Worm (Caenorhabditis elegans): ENCODE measurements around the gene atg-4.2.
A peak's percentile ranks its signal among the peaks of the same experiment; 100 is the strongest.

atg-4.2 gene

ce11 chrIV:11673543-11673942 lies 5.7 kb downstream of the atg-4.2 start, which contains the start of gene inx-8:
Gene inx-8, plus strand, starts transcription at chrIV:11673843.
- TF ChIP-seq elt-1 (tag; optimal IDR thresholded peaks at IDR 0.05; ENCODE audit: borderline replicate concordance, insufficient read depth), result no peak
- no peak for TF ChIP-seq nhr-2 (tag; optimal IDR thresholded peaks at IDR 0.05)
- no peak for TF ChIP-seq zip-8 (tag; optimal IDR thresholded peaks at IDR 0.05)
- TF ChIP-seq ceh-43 (GFP tag; optimal IDR thresholded peaks at IDR 0.05), result no peak
- TF ChIP-seq mls-2 (tag; optimal IDR thresholded peaks at IDR 0.05), result no peak
- no peak for TF ChIP-seq drap-1 (GFP tag; optimal IDR thresholded peaks at IDR 0.05)
- no peak for TF ChIP-seq mep-1 (tag; optimal IDR thresholded peaks at IDR 0.05)
- no peak for TF ChIP-seq sem-2 (GFP tag; optimal IDR thresholded peaks at IDR 0.05)
- TF ChIP-seq nhr-237 (tag; optimal IDR thresholded peaks at IDR 0.05), result no peak
- no peak for TF ChIP-seq lin-32 (GFP tag; optimal IDR thresholded peaks at IDR 0.05)
- no peak for TF ChIP-seq unc-39 (tag; optimal IDR thresholded peaks at IDR 0.05)
- no peak for TF ChIP-seq ceh-83 (GFP tag; optimal IDR thresholded peaks at IDR 0.05)
- no peak for TF ChIP-seq ztf-11 (tag; optimal IDR thresholded peaks at IDR 0.05)
- TF ChIP-seq sptf-1 (tag; optimal IDR thresholded peaks at IDR 0.05), result no peak
- no peak for TF ChIP-seq ceh-39 (tag; optimal IDR thresholded peaks at IDR 0.05)
- TF ChIP-seq pha-4 (tag; optimal IDR thresholded peaks at IDR 0.05), result no peak
- TF ChIP-seq flh-1 (GFP tag; optimal IDR thresholded peaks at IDR 0.05), result no peak
- no peak for TF ChIP-seq unc-120 (tag; optimal IDR thresholded peaks at IDR 0.05; ENCODE audit: poor library complexity, severe bottlenecking)
- TF ChIP-seq tbx-8 (GFP tag; optimal IDR thresholded peaks at IDR 0.05), result no peak
- TF ChIP-seq hlh-1 (tag; optimal IDR thresholded peaks at IDR 0.05), result no peak

ce11 chrIV:11676054-11676453 lies 8.2 kb downstream of the atg-4.2 start, which contains the start of gene inx-9:
Gene inx-9, plus strand, starts transcription at chrIV:11676354.
- TF ChIP-seq lin-32 (GFP tag; optimal IDR thresholded peaks at IDR 0.05) (no peak), ces-1 (GFP tag; optimal IDR thresholded peaks at IDR 0.05) (no peak), zip-8 (tag; optimal IDR thresholded peaks at IDR 0.05) (no peak), ztf-11 (tag; optimal IDR thresholded peaks at IDR 0.05) (no peak), ham-2 (GFP tag; optimal IDR thresholded peaks at IDR 0.05) (no peak), elt-3 (tag; optimal IDR thresholded peaks at IDR 0.05) (no peak)

- TF ChIP-seq sem-2 (GFP tag; optimal IDR thresholded peaks at IDR 0.05), result no peak
- no peak for TF ChIP-seq nhr-237 (tag; optimal IDR thresholded peaks at IDR 0.05)
Observed at ce11 chrIV:11681905-11682304, 14.1 kb downstream of the atg-4.2 start, which contains the start of gene ZK792.4. Gene ZK792.4, minus strand, starts transcription at chrIV:11682005.

ce11 chrIV:11688018-11688417 lies 20.2 kb downstream of the atg-4.2 start, which contains the start of gene ZK792.5:
Gene ZK792.5, minus strand, starts transcription at chrIV:11688118.
- TF ChIP-seq sptf-1 (tag; optimal IDR thresholded peaks at IDR 0.05) (no peak), bed-3 (GFP tag; optimal IDR thresholded peaks at IDR 0.05) (peak; percentile 2)

ce11 chrIV:11690988-11691387 lies 23.2 kb downstream of the atg-4.2 start, which contains the start of gene let-60:
Gene let-60, minus strand, starts transcription at chrIV:11691088.
- TF ChIP-seq ces-1 (GFP tag; optimal IDR thresholded peaks at IDR 0.05) (no peak), unc-62 (GFP tag; optimal IDR thresholded peaks at IDR 0.05) (no peak), nhr-76 (tag; optimal IDR thresholded peaks at IDR 0.05) (no peak), mab-5 (tag; optimal IDR thresholded peaks at IDR 0.05) (no peak), lsy-2 (tag; optimal IDR thresholded peaks at IDR 0.05) (no peak), sptf-1 (tag; optimal IDR thresholded peaks at IDR 0.05) (no peak), zip-8 (tag; optimal IDR thresholded peaks at IDR 0.05) (no peak), lin-32 (GFP tag; optimal IDR thresholded peaks at IDR 0.05) (no peak), nhr-237 (tag; optimal IDR thresholded peaks at IDR 0.05) (no peak), snpc-4 (tag; optimal IDR thresholded peaks at IDR 0.05) (no peak), elt-3 (tag; optimal IDR thresholded peaks at IDR 0.05) (no peak), unc-39 (tag; optimal IDR thresholded peaks at IDR 0.05) (no peak), sem-2 (GFP tag; optimal IDR thresholded peaks at IDR 0.05) (no peak), pha-4 (tag; optimal IDR thresholded peaks at IDR 0.05) (no peak), tbx-8 (GFP tag; optimal IDR thresholded peaks at IDR 0.05) (no peak), mep-1 (tag; optimal IDR thresholded peaks at IDR 0.05) (no peak)

- TF ChIP-seq tbx-8 (GFP tag; optimal IDR thresholded peaks at IDR 0.05) (no peak), cnd-1 (tag; optimal IDR thresholded peaks at IDR 0.05) (no peak), ceh-83 (GFP tag; optimal IDR thresholded peaks at IDR 0.05) (no peak), ceh-43 (GFP tag; optimal IDR thresholded peaks at IDR 0.05) (no peak), ham-2 (GFP tag; optimal IDR thresholded peaks at IDR 0.05) (no peak), nhr-12 (tag; optimal IDR thresholded peaks at IDR 0.05) (no peak), bed-3 (GFP tag; optimal IDR thresholded peaks at IDR 0.05) (no peak), unc-120 (tag; optimal IDR thresholded peaks at IDR 0.05; ENCODE audit: poor library complexity, severe bottlenecking) (no peak), nhr-76 (tag; optimal IDR thresholded peaks at IDR 0.05) (no peak), ces-1 (GFP tag; optimal IDR thresholded peaks at IDR 0.05) (no peak), pha-4 (tag; optimal IDR thresholded peaks at IDR 0.05) (no peak)
Observed at ce11 chrIV:11691524-11691923, 23.7 kb downstream of the atg-4.2 start.

Measured in whole organism, mixed stage, embryonic.